Worm (Caenorhabditis elegans): ENCODE data around the gene C24B5.4.

Gene C24B5.4

ce11 chrV:9198887-9199286 lies 1.8 kb upstream of the C24B5.4 start, which contains the start of gene str-177:
TSS of gene str-177 (minus strand) at chrV:9198987.
- TF ChIP-seq nhr-28 (tag; optimal IDR thresholded peaks at IDR 0.05) = no peak
- TF ChIP-seq ZK546.5 (tag; optimal IDR thresholded peaks at IDR 0.05) = no peak
- no peak for TF ChIP-seq elt-1 (tag; optimal IDR thresholded peaks at IDR 0.05)
- TF ChIP-seq ztf-11 (tag; optimal IDR thresholded peaks at IDR 0.05) = no peak
- no peak for TF ChIP-seq ceh-82 (tag; optimal IDR thresholded peaks at IDR 0.05)
- no peak for TF ChIP-seq ceh-9 (tag; optimal IDR thresholded peaks at IDR 0.05)
- TF ChIP-seq egl-27 (tag; optimal IDR thresholded peaks at IDR 0.05) = no peak
- TF ChIP-seq nhr-11 (tag; optimal IDR thresholded peaks at IDR 0.05) = no peak
- no peak for TF ChIP-seq lin-39 (tag; optimal IDR thresholded peaks at IDR 0.05)

- TF ChIP-seq nhr-77 (tag; optimal IDR thresholded peaks at IDR 0.05) (no peak), fkh-10 (GFP tag; optimal IDR thresholded peaks at IDR 0.05) (peak; percentile 17), jun-1 (tag; optimal IDR thresholded peaks at IDR 0.05) (no peak), pha-4 (tag; optimal IDR thresholded peaks at IDR 0.05) (no peak)
Measured at ce11 chrV:9194055-9194454, 3.1 kb downstream of the C24B5.4 start.

ce11 chrV:9191406-9191805 lies 5.7 kb downstream of the C24B5.4 start, which contains the start of gene sphr-1:
TSS of gene sphr-1 (plus strand) at chrV:9191610.
- TF ChIP-seq nfya-1 (tag; optimal IDR thresholded peaks at IDR 0.05; ENCODE audit: insufficient read depth) (peak; percentile 32), hmg-11 (tag; optimal IDR thresholded peaks at IDR 0.05) (peak; percentile 43), nhr-76 (tag; optimal IDR thresholded peaks at IDR 0.05) (no peak), skn-1 (tag; optimal IDR thresholded peaks at IDR 0.05) (no peak)

ce11 chrV:9186028-9186427 lies 11.1 kb downstream of the C24B5.4 start:
- TF ChIP-seq pqm-1 (tag; optimal IDR thresholded peaks at IDR 0.05) = no peak
- TF ChIP-seq ceh-28 (tag; optimal IDR thresholded peaks at IDR 0.05) = no peak

ce11 chrV:9183718-9184441 lies 13.2 kb downstream of the C24B5.4 start:
- no peak for TF ChIP-seq fos-1 (tag; optimal IDR thresholded peaks at IDR 0.05)
- TF ChIP-seq egl-27 (tag; optimal IDR thresholded peaks at IDR 0.05) = no peak
- TF ChIP-seq elt-1 (tag; optimal IDR thresholded peaks at IDR 0.05) = no peak
- no peak for TF ChIP-seq mml-1 (tag; optimal IDR thresholded peaks at IDR 0.05)
- no peak for TF ChIP-seq ceh-9 (tag; optimal IDR thresholded peaks at IDR 0.05)
- TF ChIP-seq ceh-28 (tag; optimal IDR thresholded peaks at IDR 0.05) = no peak
- TF ChIP-seq hmg-11 (tag; optimal IDR thresholded peaks at IDR 0.05) = no peak
- no peak for TF ChIP-seq nhr-237 (tag; optimal IDR thresholded peaks at IDR 0.05)
- TF ChIP-seq jun-1 (tag; optimal IDR thresholded peaks at IDR 0.05) = no peak
- TF ChIP-seq ama-1 (optimal IDR thresholded peaks at IDR 0.05) = no peak
- no peak for TF ChIP-seq fkh-2 (tag; optimal IDR thresholded peaks at IDR 0.05)
- TF ChIP-seq ztf-4 (tag; optimal IDR thresholded peaks at IDR 0.05) = no peak
- TF ChIP-seq daf-12 (tag; optimal IDR thresholded peaks at IDR 0.05) = no peak

ce11 chrV:9181669-9182250 lies 15.4 kb downstream of the C24B5.4 start, which contains the start of gene ptr-1:
TSS of gene ptr-1 (minus strand) at chrV:9181719.
- TF ChIP-seq R02D3.7 (tag; optimal IDR thresholded peaks at IDR 0.05) (no peak), nhr-237 (tag; optimal IDR thresholded peaks at IDR 0.05) (no peak), nhr-12 (tag; optimal IDR thresholded peaks at IDR 0.05) (no peak), nhr-76 (tag; optimal IDR thresholded peaks at IDR 0.05) (no peak), jun-1 (tag; optimal IDR thresholded peaks at IDR 0.05) (no peak), nhr-67 (tag; optimal IDR thresholded peaks at IDR 0.05) (no peak), elt-1 (tag; optimal IDR thresholded peaks at IDR 0.05) (no peak), zag-1 (tag; optimal IDR thresholded peaks at IDR 0.05) (no peak), nhr-23 (tag; optimal IDR thresholded peaks at IDR 0.05) (no peak)
